Fruit fly (Drosophila melanogaster) whole organism, embryonic: ENCODE measurements around the gene alphaTub84D.
A peak's percentile ranks its signal among the peaks of the same experiment; 100 is the strongest.

ENCODE experiments used
- Adf1 ChIP-seq: fragments of 200-800 bp; sonication (Bioruptor generic); IDR thresholded peaks from 2 replicates; pipeline ENCODE4 v1.3.6; 2022; ENCODE audit warnings: missing biosample characterization, missing genetic modification characterization
- Aef1 ChIP-seq: fragments of 200-800 bp; sonication (Bioruptor generic); IDR thresholded peaks from 3 replicates; pipeline ENCODE4 v1.3.6; 2022; ENCODE audit warnings: missing biosample characterization, missing genetic modification characterization
- Atf-2 ChIP-seq: fragments of 200-800 bp; sonication (Bioruptor generic); optimal IDR thresholded peaks from 2 replicates; lab custom pipeline; 2016; ENCODE audit warnings: missing biosample characterization, missing genetic modification characterization
- Atf6 ChIP-seq: fragments of 200-800 bp; sonication (Bioruptor generic); IDR thresholded peaks from 2 replicates; pipeline ENCODE4 v1.3.6; 2022; ENCODE audit warnings: missing biosample characterization, missing genetic modification characterization
- BEAF-32 ChIP-seq: fragments of 200-800 bp; sonication (Bioruptor generic); optimal IDR thresholded peaks from 3 replicates; lab custom pipeline; 2017; ENCODE audit warnings: missing biosample characterization, missing genetic modification characterization, mild to moderate bottlenecking, moderate library complexity, missing genetic modification reagents
- Bgb ChIP-seq: fragments of 200-800 bp; sonication (Bioruptor generic); IDR thresholded peaks from 2 replicates; pipeline ENCODE4 v1.3.6; 2022; ENCODE audit warnings: missing biosample characterization, missing genetic modification characterization; ENCODE audit not compliant: partially characterized antibody
- CG10565 ChIP-seq: fragments of 200-800 bp; sonication (Bioruptor generic); optimal IDR thresholded peaks from 3 replicates; lab custom pipeline; 2016; ENCODE audit warnings: missing biosample characterization, mild to moderate bottlenecking, missing genetic modification characterization
- CG14860 ChIP-seq: fragments of 200-800 bp; sonication (Bioruptor generic); IDR thresholded peaks from 3 replicates; pipeline ENCODE4 v1.3.6; 2022; ENCODE audit warnings: missing biosample characterization, missing genetic modification characterization; ENCODE audit not compliant: partially characterized antibody
- CG16815 ChIP-seq: fragments of 200-800 bp; sonication (Bioruptor generic); optimal IDR thresholded peaks from 3 replicates; lab custom pipeline; 2017; ENCODE audit warnings: missing biosample characterization, mild to moderate bottlenecking, missing genetic modification characterization
- CG17328 ChIP-seq: fragments of 200-800 bp; sonication (Bioruptor generic); IDR thresholded peaks from 2 replicates; pipeline ENCODE4 v1.3.6; 2022; ENCODE audit warnings: missing biosample characterization, missing genetic modification characterization
- CG17802 ChIP-seq: fragments of 200-800 bp; sonication (Bioruptor generic); optimal IDR thresholded peaks from 2 replicates; lab custom pipeline; 2018; ENCODE audit warnings: missing biosample characterization, mild to moderate bottlenecking, missing genetic modification characterization, moderate library complexity
- CG18262 ChIP-seq: fragments of 200-800 bp; optimal IDR thresholded peaks from 3 replicates; lab custom pipeline; 2019; ENCODE audit warnings: missing biosample characterization, mild to moderate bottlenecking, missing genetic modification characterization, moderate library complexity
- CG2129 ChIP-seq: fragments of 200-800 bp; sonication (Bioruptor generic); IDR thresholded peaks from 2 replicates; pipeline ENCODE4 v1.3.6; 2022; ENCODE audit warnings: missing biosample characterization, missing genetic modification characterization; ENCODE audit not compliant: partially characterized antibody
- CG33557 ChIP-seq: fragments of 200-800 bp; sonication (Bioruptor generic); optimal IDR thresholded peaks from 2 replicates; lab custom pipeline; 2019; ENCODE audit warnings: missing biosample characterization, mild to moderate bottlenecking, missing genetic modification characterization, moderate library complexity
- CG6254 ChIP-seq: fragments of 200-800 bp; sonication (Bioruptor generic); optimal IDR thresholded peaks from 3 replicates; lab custom pipeline; 2017; ENCODE audit warnings: mild to moderate bottlenecking, missing biosample characterization, missing genetic modification reagents, missing genetic modification characterization
- CG6272 ChIP-seq: fragments of 200-800 bp; sonication (Bioruptor generic); IDR thresholded peaks from 2 replicates; pipeline ENCODE4 v1.3.6; 2022; ENCODE audit warnings: missing biosample characterization, missing genetic modification characterization
- CG7357 ChIP-seq: fragments of 200-800 bp; sonication (Bioruptor generic); IDR thresholded peaks from 3 replicates; pipeline ENCODE4 v1.3.6; 2022; ENCODE audit warnings: missing biosample characterization, missing genetic modification characterization
- CG8359 ChIP-seq: fragments of 200-800 bp; sonication (Bioruptor generic); optimal IDR thresholded peaks from 2 replicates; lab custom pipeline; 2017; ENCODE audit warnings: missing biosample characterization, mild to moderate bottlenecking, missing genetic modification characterization, borderline replicate concordance
- CG8765 ChIP-seq: fragments of 200-800 bp; sonication (Bioruptor generic); IDR thresholded peaks from 2 replicates; pipeline ENCODE4 v1.3.6; 2022; ENCODE audit warnings: missing biosample characterization, missing genetic modification characterization
- CG8944 ChIP-seq: fragments of 200-800 bp; sonication (Bioruptor generic); optimal IDR thresholded peaks from 3 replicates; lab custom pipeline; 2016; ENCODE audit warnings: missing biosample characterization, missing genetic modification characterization
- CG9797 ChIP-seq: fragments of 200-800 bp; sonication (Bioruptor generic); optimal IDR thresholded peaks from 3 replicates; lab custom pipeline; 2018; ENCODE audit warnings: missing biosample characterization, mild to moderate bottlenecking, missing genetic modification characterization
- D19B ChIP-seq: fragments of 200-800 bp; sonication (Bioruptor generic); optimal IDR thresholded peaks from 2 replicates; lab custom pipeline; 2017; ENCODE audit warnings: missing biosample characterization, mild to moderate bottlenecking, missing genetic modification characterization
- E2f2 ChIP-seq: fragments of 200-800 bp; sonication (Bioruptor generic); IDR thresholded peaks from 2 replicates; pipeline ENCODE4 v1.3.6; 2022; ENCODE audit warnings: missing biosample characterization, missing genetic modification characterization
- Ets65A ChIP-seq: fragments of 200-800 bp; sonication (Bioruptor generic); peaks from one replicate; lab custom pipeline; 2016; ENCODE audit warnings: missing biosample characterization, missing genetic modification characterization
- Gsc ChIP-seq: fragments of 200-800 bp; sonication (Bioruptor generic); IDR thresholded peaks from 2 replicates; pipeline ENCODE4 v1.3.6; 2022; ENCODE audit warnings: missing biosample characterization, missing genetic modification characterization
- Gug ChIP-seq: fragments of 200-800 bp; sonication (Bioruptor generic); IDR thresholded peaks from 4 replicates; pipeline ENCODE4 v1.3.6; 2022; ENCODE audit warnings: missing biosample characterization, missing genetic modification characterization
- Lhr ChIP-seq: fragments of 200-800 bp; sonication (Bioruptor generic); optimal IDR thresholded peaks from 3 replicates; lab custom pipeline; 2017; ENCODE audit warnings: mild to moderate bottlenecking, missing biosample characterization, missing genetic modification reagents, missing genetic modification characterization
- NC2β ChIP-seq: fragments of 200-800 bp; sonication (Bioruptor generic); optimal IDR thresholded peaks from 2 replicates; lab custom pipeline; 2016; ENCODE audit warnings: missing biosample characterization, missing genetic modification characterization
- Sry-δ ChIP-seq: fragments of 200-800 bp; sonication (Bioruptor generic); optimal IDR thresholded peaks from 2 replicates; lab custom pipeline; 2016; ENCODE audit warnings: missing biosample characterization, missing genetic modification characterization
- TFAM ChIP-seq: fragments of 200-800 bp; sonication (Bioruptor generic); optimal IDR thresholded peaks from 2 replicates; lab custom pipeline; 2017; ENCODE audit warnings: missing biosample characterization, missing genetic modification characterization, inconsistent platforms
- Vsx1 ChIP-seq: fragments of 200-800 bp; sonication (Bioruptor generic); optimal IDR thresholded peaks from 2 replicates; lab custom pipeline; 2017; ENCODE audit warnings: missing biosample characterization, mild to moderate bottlenecking, missing genetic modification characterization, missing genetic modification reagents
- YL-1 ChIP-seq: fragments of 200-800 bp; sonication (Bioruptor generic); optimal IDR thresholded peaks from 3 replicates; lab custom pipeline; 2017; ENCODE audit warnings: missing biosample characterization, mild to moderate bottlenecking, missing genetic modification characterization
- aop ChIP-seq: fragments of 200-800 bp; sonication (Bioruptor generic); IDR thresholded peaks from 2 replicates; pipeline ENCODE4 v1.3.6; 2022; ENCODE audit warnings: missing biosample characterization, missing genetic modification characterization
- ap ChIP-seq: fragments of 200-800 bp; sonication (Bioruptor generic); IDR thresholded peaks from 2 replicates; pipeline ENCODE4 v1.3.6; 2022; ENCODE audit warnings: missing biosample characterization, missing genetic modification characterization
- ato ChIP-seq: fragments of 200-800 bp; sonication (Bioruptor generic); IDR thresholded peaks from 2 replicates; pipeline ENCODE4 v1.3.6; 2022; ENCODE audit warnings: missing biosample characterization, missing genetic modification characterization; ENCODE audit not compliant: partially characterized antibody
- btn ChIP-seq: fragments of 200-800 bp; sonication (Bioruptor generic); optimal IDR thresholded peaks from 2 replicates; lab custom pipeline; 2016; ENCODE audit warnings: missing biosample characterization, missing genetic modification characterization
- chif ChIP-seq, 2 experiments: fragments of 200-800 bp; sonication (Bioruptor generic); optimal IDR thresholded peaks; 3 replicates each; lab custom pipeline; 2016; ENCODE audit warnings: missing biosample characterization in 2 of 2, missing genetic modification characterization in 2 of 2
- grau ChIP-seq: fragments of 200-800 bp; optimal IDR thresholded peaks from 3 replicates; lab custom pipeline; 2019; ENCODE audit warnings: missing biosample characterization, mild to moderate bottlenecking, missing genetic modification characterization, moderate library complexity
- kni ChIP-seq: fragments of 200-800 bp; sonication (Bioruptor generic); optimal IDR thresholded peaks from 3 replicates; lab custom pipeline; 2017; ENCODE audit warnings: mild to moderate bottlenecking, missing biosample characterization, missing genetic modification reagents, missing genetic modification characterization
- knrl ChIP-seq: fragments of 200-800 bp; sonication (Bioruptor generic); IDR thresholded peaks from 3 replicates; pipeline ENCODE4 v1.3.6; 2022; ENCODE audit warnings: missing biosample characterization, missing genetic modification characterization; ENCODE audit not compliant: partially characterized antibody
- lbe ChIP-seq: fragments of 200-800 bp; sonication (Bioruptor generic); optimal IDR thresholded peaks from 2 replicates; lab custom pipeline; 2016; ENCODE audit warnings: missing biosample characterization, mild to moderate bottlenecking, missing genetic modification characterization
- lola ChIP-seq, 3 experiments: fragments of >200 bp in 2 of 3; fragments of 200-800 bp in 1 of 3; sonication (Bioruptor generic) in 1 of 3; optimal IDR thresholded peaks; 2 replicates each; lab custom pipeline; 2017 to 2019; ENCODE audit warnings: missing biosample characterization in 3 of 3, missing genetic modification characterization in 3 of 3, mild to moderate bottlenecking in 1 of 3, moderate library complexity in 1 of 3
- luna ChIP-seq: fragments of 200-800 bp; sonication (Bioruptor generic); optimal IDR thresholded peaks from 2 replicates; lab custom pipeline; 2016; ENCODE audit warnings: missing biosample characterization, missing genetic modification characterization
- mld ChIP-seq: fragments of 200-800 bp; sonication (Bioruptor generic); IDR thresholded peaks from 3 replicates; pipeline ENCODE4 v1.3.6; 2022; ENCODE audit warnings: missing biosample characterization, missing genetic modification characterization; ENCODE audit not compliant: partially characterized antibody
- pb ChIP-seq: fragments of 200-800 bp; sonication (Bioruptor generic); optimal IDR thresholded peaks from 3 replicates; lab custom pipeline; 2016; ENCODE audit warnings: missing biosample characterization, missing genetic modification characterization
- slbo ChIP-seq: fragments of 200-800 bp; sonication (Bioruptor generic); IDR thresholded peaks from 2 replicates; pipeline ENCODE4 v1.3.6; 2022; ENCODE audit warnings: missing biosample characterization, missing genetic modification characterization
- ssp ChIP-seq: fragments of 200-800 bp; sonication (Bioruptor generic); IDR thresholded peaks from 2 replicates; pipeline ENCODE4 v1.3.6; 2022; ENCODE audit warnings: missing biosample characterization, missing genetic modification characterization
- tap ChIP-seq: fragments of 200-800 bp; optimal IDR thresholded peaks from 3 replicates; lab custom pipeline; 2019; ENCODE audit warnings: missing biosample characterization, mild to moderate bottlenecking, missing genetic modification characterization, moderate library complexity
- tx ChIP-seq: fragments of 200-800 bp; sonication (Bioruptor generic); optimal IDR thresholded peaks from 2 replicates; lab custom pipeline; 2016; ENCODE audit warnings: missing biosample characterization, missing genetic modification characterization
- unpg ChIP-seq: fragments of 200-800 bp; sonication (Bioruptor generic); optimal IDR thresholded peaks from 3 replicates; lab custom pipeline; 2018; ENCODE audit warnings: missing biosample characterization, mild to moderate bottlenecking, missing genetic modification characterization, moderate library complexity
- wek ChIP-seq: fragments of 200-800 bp; sonication (Bioruptor generic); optimal IDR thresholded peaks from 3 replicates; lab custom pipeline; 2018; ENCODE audit warnings: missing biosample characterization, mild to moderate bottlenecking, missing genetic modification characterization, moderate library complexity

alphaTub84D gene

dm6 chr3R:7492099-7492498 is 38.5 kb upstream of the alphaTub84D start (continued):
- TF ChIP-seq CG18262 (tag; lab: Kevin White, UChicago) (no peak), CG8944 (GFP tag; lab: Kevin White, UChicago) (no peak), CG8359 (GFP tag; lab: Kevin White, UChicago) (no peak), ssp (GFP tag; lab: Robert Waterston, UW) (no peak), CG14860 (GFP tag; lab: Robert Waterston, UW) (peak; percentile 79), Bgb (peak; percentile 84), CG33557 (no peak), mld (0 out of 3 replicates have a peak, but pooled peaks have one; percentile 11), knrl (GFP tag; lab: Robert Waterston, UW) (peak; percentile 33; the same call in 2 of the 3 replicates), D19B (GFP tag; lab: Kevin White, UChicago) (peak; percentile 98), Aef1 (GFP tag; lab: Robert Waterston, UW) (no peak), CG17802 (tag; lab: Kevin White, UChicago) (no peak), CG16815 (no peak), slbo (peak; percentile 61), tap (tag; lab: Kevin White, UChicago) (no peak), Vsx1 (GFP tag; lab: Kevin White, UChicago) (no peak), ato (GFP tag; lab: Robert Waterston, UW) (peak; percentile 65), Ets65A (GFP tag; lab: Kevin White, UChicago) (peak; percentile 36), CG7357 (GFP tag; lab: Robert Waterston, UW) (no peak), lbe (GFP tag; lab: Kevin White, UChicago) (no peak), Adf1 (GFP tag; lab: Robert Waterston, UW) (no peak), chif (GFP tag; optimal IDR thresholded peaks at IDR 0.05; lab: Kevin White, UChicago) (no peak), BEAF-32 (GFP tag; lab: Kevin White, UChicago) (no peak), unpg (GFP tag; lab: Kevin White, UChicago) (peak; percentile 23), CG6254 (GFP tag; lab: Kevin White, UChicago) (no peak), CG8765 (GFP tag; lab: Robert Waterston, UW) (no peak), lola (GFP tag; optimal IDR thresholded peaks at IDR 0.05; lab: Kevin White, UChicago) (no peak), tx (GFP tag; lab: Kevin White, UChicago) (no peak), Atf-2 (GFP tag; lab: Kevin White, UChicago) (no peak), wek (GFP tag; lab: Kevin White, UChicago) (no peak), btn (GFP tag; lab: Kevin White, UChicago) (no peak), grau (tag; lab: Kevin White, UChicago) (peak; percentile 22), CG6272 (no peak), CG2129 (GFP tag; lab: Robert Waterston, UW) (no peak), aop (GFP tag; lab: Robert Waterston, UW) (no peak), CG17328 (GFP tag; lab: Robert Waterston, UW) (no peak), kni (GFP tag; lab: Kevin White, UChicago) (no peak), CG10565 (no peak), YL-1 (no peak), Lhr (GFP tag; lab: Kevin White, UChicago) (no peak), TFAM (no peak), pb (no peak), luna (GFP tag; lab: Kevin White, UChicago) (no peak), Sry-δ (GFP tag; lab: Kevin White, UChicago) (no peak), Atf6 (GFP tag; lab: Robert Waterston, UW) (0 out of 2 replicates have a peak, but pooled peaks have one; percentile 39), E2f2 (GFP tag; lab: Robert Waterston, UW) (0 out of 2 replicates have a peak, but pooled peaks have one; percentile 8), CG9797 (no peak), Gug (GFP tag; lab: Robert Waterston, UW) (no peak), Gsc (GFP tag; lab: Robert Waterston, UW) (no peak), NC2β (GFP tag; lab: Kevin White, UChicago) (no peak), ap (GFP tag; lab: Robert Waterston, UW) (no peak)
